Worm (Caenorhabditis elegans): ENCODE results near the gene his-37.

- TF ChIP-seq unc-39 (tag; optimal IDR thresholded peaks at IDR 0.05) (no peak), unc-62 (GFP tag; optimal IDR thresholded peaks at IDR 0.05) (no peak), lsy-2 (tag; optimal IDR thresholded peaks at IDR 0.05) (no peak), nhr-76 (tag; optimal IDR thresholded peaks at IDR 0.05) (no peak), elt-1 (tag; optimal IDR thresholded peaks at IDR 0.05; ENCODE audit: borderline replicate concordance, insufficient read depth) (no peak), lin-13 (tag; optimal IDR thresholded peaks at IDR 0.05) (no peak), zip-8 (tag; optimal IDR thresholded peaks at IDR 0.05) (no peak)
These were observed 28.1 kb upstream of the his-37 start, which contains the start of gene C50F4.8 for ce11 chrV:9518832-9519231.
